Fruit fly (Drosophila melanogaster) Kc167 (cell line): Measurements from ENCODE around the gene CG10561.

Experiments used
- h ChIP-seq: fragments of >200 bp; optimal IDR thresholded peaks from 3 replicates; lab custom pipeline; 2018; ENCODE audit warnings: missing external identifiers
- psq ChIP-seq: fragments of >200 bp; optimal IDR thresholded peaks from 2 replicates; lab custom pipeline; 2017; ENCODE audit warnings: missing external identifiers
- ttk ChIP-seq: sonication (Bioruptor generic); optimal IDR thresholded peaks from 2 replicates; lab custom pipeline; 2017; ENCODE audit warnings: missing external identifiers

dm6 chr2L:19126888-19127287 lies 12.7 kb downstream of the CG10561 start:
- TF ChIP-seq h (lab: Kevin White, UChicago) (no peak), ttk (lab: Kevin White, UChicago) (no peak), psq (lab: Kevin White, UChicago) (no peak)
